Worm (Caenorhabditis elegans): ENCODE data around the gene srh-67.

DNA sequence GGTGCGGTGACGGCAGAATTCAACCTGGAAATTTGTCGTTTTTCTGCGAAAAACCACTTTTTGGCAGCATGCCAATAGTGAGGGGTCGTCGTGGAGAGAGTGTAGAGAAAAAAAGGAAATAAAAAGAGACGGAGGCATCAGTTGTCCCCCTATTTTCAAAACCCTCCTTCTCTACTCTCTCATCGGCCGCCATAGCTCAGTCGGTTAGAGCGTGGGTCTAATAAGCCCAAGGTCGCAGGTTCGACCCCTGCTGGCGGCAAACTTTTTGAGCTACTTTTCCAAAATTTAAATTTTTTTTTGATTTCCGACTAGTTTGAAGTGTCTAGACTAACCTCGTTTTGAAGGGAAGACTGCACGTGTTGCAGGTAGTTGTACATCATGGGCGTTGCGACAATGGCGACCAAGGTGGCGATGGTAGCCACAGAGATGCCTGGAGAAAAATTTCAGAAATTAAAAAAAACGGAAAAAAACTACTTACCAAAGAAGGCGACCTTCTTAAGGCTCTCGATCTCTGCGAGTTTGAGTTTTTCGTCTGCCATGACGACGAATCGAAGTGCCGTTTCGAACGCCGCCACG is 14.1 kb upstream of the srh-67 start, which contains the start of gene col-85:
- TF ChIP-seq nhr-237 (tag; optimal IDR thresholded peaks at IDR 0.05) (no peak), set-16 (GFP tag; IDR thresholded peaks at IDR 0.05) (no peak), pha-4 (GFP tag; IDR thresholded peaks at IDR 0.05) (peak; percentile 95), pha-4 (tag; optimal IDR thresholded peaks at IDR 0.05) (no peak), ama-1 (optimal IDR thresholded peaks at IDR 0.05) (no peak)

Measured in whole organism, L4 larva.